Worm (Caenorhabditis elegans) whole organism, midembryonic: Measurements from ENCODE around the gene ZK742.7.

Experiments used
- T22C8.4 ChIP-seq: fragments of 200-800 bp; sonication (Bioruptor generic); IDR thresholded peaks from 2 replicates; pipeline ENCODE4 v1.3.6; 2022; ENCODE audit warnings: missing genetic modification characterization, missing compliant biosample characterization
- cog-1 ChIP-seq: sonication (generic microtip); optimal IDR thresholded peaks from 2 replicates; lab custom pipeline; 2016; ENCODE audit warnings: missing genetic modification characterization, missing compliant biosample characterization
- flt-1 ChIP-seq: fragments of 200-800 bp; sonication (Bioruptor generic); IDR thresholded peaks from 2 replicates; pipeline ENCODE4 v1.3.6; 2022; ENCODE audit warnings: missing genetic modification characterization, missing compliant biosample characterization
- klf-2 ChIP-seq: fragments of 200-800 bp; sonication (Bioruptor generic); conservative IDR thresholded peaks from 2 replicates; pipeline ENCODE4 v1.3.6; 2022; ENCODE audit warnings: missing genetic modification reagents, missing genetic modification characterization, missing compliant biosample characterization
- med-1 ChIP-seq: sonication (generic microtip); optimal IDR thresholded peaks from 2 replicates; lab custom pipeline; 2017; ENCODE audit warnings: missing genetic modification characterization, mild to moderate bottlenecking, missing compliant biosample characterization, antibody characterized with exemption, missing genetic modification reagents; ENCODE audit not compliant: insufficient read depth
- ref-1 ChIP-seq: fragments of 200-800 bp; sonication (Bioruptor generic); conservative IDR thresholded peaks from 2 replicates; pipeline ENCODE4 v1.3.6; 2022; ENCODE audit warnings: missing genetic modification reagents, missing genetic modification characterization, missing compliant biosample characterization
- tab-1 ChIP-seq: fragments of 200-800 bp; sonication (Bioruptor generic); IDR thresholded peaks from 2 replicates; pipeline ENCODE4 v1.3.6; 2022; ENCODE audit warnings: missing genetic modification characterization, missing compliant biosample characterization
- ztf-23 ChIP-seq: fragments of 200-800 bp; sonication (Bioruptor generic); IDR thresholded peaks from 2 replicates; pipeline ENCODE4 v1.3.6; 2022; ENCODE audit warnings: missing genetic modification reagents, missing genetic modification characterization, missing compliant biosample characterization
- ztf-29 ChIP-seq: fragments of 200-800 bp; sonication (Bioruptor generic); IDR thresholded peaks from 2 replicates; pipeline ENCODE4 v1.3.6; 2022; ENCODE audit warnings: missing genetic modification reagents, missing genetic modification characterization, missing compliant biosample characterization

Gene ZK742.7

ce11 chrV:7798079-7798478 lies at the start of gene ZK742.7:
Gene ZK742.7, plus strand, starts transcription at chrV:7798379.
- TF ChIP-seq ztf-23 (GFP tag; lab: Robert Waterston, UW), result no peak
- TF ChIP-seq ztf-29, result no peak
- TF ChIP-seq med-1 (GFP tag; lab: Kevin White, UChicago), result no peak
- no peak for TF ChIP-seq klf-2 (GFP tag; lab: Robert Waterston, UW)
- no peak for TF ChIP-seq tab-1 (GFP tag; lab: Robert Waterston, UW)
- TF ChIP-seq ref-1 (GFP tag; lab: Robert Waterston, UW), result no peak
- no peak for TF ChIP-seq cog-1 (tag; lab: Kevin White, UChicago)
- TF ChIP-seq T22C8.4 (GFP tag; lab: Robert Waterston, UW), result no peak
- TF ChIP-seq flt-1 (GFP tag; lab: Robert Waterston, UW), result no peak

- no peak for TF ChIP-seq T22C8.4 (GFP tag; lab: Robert Waterston, UW)
- TF ChIP-seq flt-1 (GFP tag; lab: Robert Waterston, UW), result no peak
- no peak for TF ChIP-seq ztf-29
- no peak for TF ChIP-seq cog-1 (tag; lab: Kevin White, UChicago)
- TF ChIP-seq tab-1 (GFP tag; lab: Robert Waterston, UW), result no peak
- TF ChIP-seq ztf-23 (GFP tag; lab: Robert Waterston, UW), result no peak
Measured at ce11 chrV:7749708-7750107, 48.5 kb upstream of the ZK742.7 start.

- no peak for TF ChIP-seq T22C8.4 (GFP tag; lab: Robert Waterston, UW)
- TF ChIP-seq tab-1 (GFP tag; lab: Robert Waterston, UW), result no peak
- TF ChIP-seq cog-1 (tag; lab: Kevin White, UChicago), result no peak
- no peak for TF ChIP-seq ztf-23 (GFP tag; lab: Robert Waterston, UW)
Measured at ce11 chrV:7754557-7754956, 43.6 kb upstream of the ZK742.7 start, which contains the start of gene T05B11.4. Gene T05B11.4, minus strand, starts transcription at chrV:7754657.

- TF ChIP-seq flt-1 (GFP tag; lab: Robert Waterston, UW) (no peak), ztf-29 (no peak), ref-1 (GFP tag; lab: Robert Waterston, UW) (no peak), T22C8.4 (GFP tag; lab: Robert Waterston, UW) (no peak), klf-2 (GFP tag; lab: Robert Waterston, UW) (no peak), med-1 (GFP tag; lab: Kevin White, UChicago) (no peak), ztf-23 (GFP tag; lab: Robert Waterston, UW) (no peak), cog-1 (tag; lab: Kevin White, UChicago) (no peak), tab-1 (GFP tag; lab: Robert Waterston, UW) (no peak)
Measured at ce11 chrV:7755991-7756390, 42.2 kb upstream of the ZK742.7 start.

DNA sequence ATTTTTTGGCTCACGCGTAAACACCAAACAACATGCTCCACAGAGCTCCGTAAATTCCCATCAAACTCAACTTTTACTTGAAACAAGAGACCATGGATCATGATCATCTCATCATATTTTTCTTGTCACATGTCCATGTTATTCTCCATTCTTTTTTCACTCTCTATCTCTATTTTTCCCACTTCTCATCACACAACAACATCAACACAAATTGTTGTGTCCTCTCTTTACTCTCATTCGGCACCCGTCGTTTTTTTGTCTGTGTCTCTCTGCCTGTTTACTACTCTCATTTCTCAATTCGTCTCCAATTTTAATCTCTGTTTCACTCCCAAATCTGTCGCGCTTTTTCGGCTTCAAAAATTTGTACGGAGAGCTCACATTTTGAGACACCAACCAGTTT lies 38.9 kb upstream of the ZK742.7 start:
- TF ChIP-seq tab-1 (GFP tag; lab: Robert Waterston, UW), result no peak
- TF ChIP-seq ztf-23 (GFP tag; lab: Robert Waterston, UW), result no peak
- no peak for TF ChIP-seq klf-2 (GFP tag; lab: Robert Waterston, UW)
- TF ChIP-seq flt-1 (GFP tag; lab: Robert Waterston, UW), result no peak
- no peak for TF ChIP-seq med-1 (GFP tag; lab: Kevin White, UChicago)

DNA sequence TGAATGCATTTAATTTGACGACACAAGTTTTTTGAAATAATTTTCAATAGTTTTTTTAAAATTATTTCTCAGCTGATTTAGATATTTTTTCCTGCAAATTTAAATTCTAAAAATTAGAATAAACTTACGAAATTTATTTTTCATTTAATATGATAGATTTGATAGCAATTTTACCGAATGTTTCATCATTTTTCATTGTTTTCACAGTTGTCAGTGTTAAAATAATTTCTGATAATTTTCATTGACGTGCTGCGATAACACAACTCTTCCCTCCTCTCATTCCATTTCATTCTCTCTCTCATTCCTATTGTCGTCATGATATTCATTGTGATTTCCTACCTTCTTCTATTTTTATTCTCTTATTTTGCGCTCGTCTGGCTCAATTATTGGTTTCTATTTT lies 38.0 kb upstream of the ZK742.7 start, which contains the start of gene hint-3:
TSS of gene hint-3 (plus strand) at position 301 of the 400 bp plus-strand sequence.
- TF ChIP-seq ztf-23 (GFP tag; lab: Robert Waterston, UW), result no peak
- TF ChIP-seq T22C8.4 (GFP tag; lab: Robert Waterston, UW), result no peak
- no peak for TF ChIP-seq med-1 (GFP tag; lab: Kevin White, UChicago)
- no peak for TF ChIP-seq cog-1 (tag; lab: Kevin White, UChicago)
- no peak for TF ChIP-seq ztf-29
- no peak for TF ChIP-seq tab-1 (GFP tag; lab: Robert Waterston, UW)
- no peak for TF ChIP-seq ref-1 (GFP tag; lab: Robert Waterston, UW)

DNA sequence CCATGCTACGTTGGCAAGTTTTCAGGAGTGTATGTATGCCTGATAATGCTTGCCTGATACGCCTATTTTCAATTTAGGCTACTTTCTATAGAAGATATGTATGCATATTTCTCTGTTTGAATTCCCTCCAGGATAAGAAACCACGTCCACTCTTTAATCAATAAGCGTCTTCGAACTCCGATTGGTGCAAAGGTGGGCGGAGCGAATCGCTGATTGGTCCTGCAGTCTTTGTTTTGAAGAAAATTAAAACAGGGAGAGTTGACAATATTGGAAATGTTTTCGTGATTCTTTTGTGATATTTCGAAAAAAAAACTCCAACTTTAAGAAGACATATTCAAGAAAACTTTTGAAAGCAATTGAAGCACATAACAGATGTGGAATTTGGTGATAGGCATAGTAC lies 36.3 kb upstream of the ZK742.7 start:
- TF ChIP-seq tab-1 (GFP tag; lab: Robert Waterston, UW) (no peak), ztf-29 (no peak), med-1 (GFP tag; lab: Kevin White, UChicago) (no peak), klf-2 (GFP tag; lab: Robert Waterston, UW) (no peak), T22C8.4 (GFP tag; lab: Robert Waterston, UW) (no peak), ztf-23 (GFP tag; lab: Robert Waterston, UW) (no peak), flt-1 (GFP tag; lab: Robert Waterston, UW) (no peak), cog-1 (tag; lab: Kevin White, UChicago) (no peak), ref-1 (GFP tag; lab: Robert Waterston, UW) (no peak)

DNA sequence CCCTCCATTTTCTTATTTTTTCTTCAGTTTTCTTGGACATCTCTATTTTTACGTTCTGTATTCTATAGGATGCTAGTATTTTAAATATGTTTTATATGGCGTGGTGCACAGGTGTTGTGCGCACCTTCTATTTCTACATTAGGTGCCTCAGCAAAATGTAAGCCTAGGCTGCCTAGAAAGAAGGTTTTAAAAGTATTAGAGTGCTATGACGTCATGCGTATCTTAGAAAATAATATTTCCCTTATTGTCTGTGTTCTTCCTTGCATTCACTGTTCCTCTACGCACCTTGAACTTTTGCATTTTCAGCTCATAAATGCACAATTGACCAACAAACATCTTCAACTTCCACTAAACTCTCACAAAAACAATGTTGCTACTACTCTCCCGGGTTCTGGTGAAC lies 27.2 kb upstream of the ZK742.7 start, which contains the start of gene frpr-3:
TSS of gene frpr-3 (plus strand) at position 301 of the 400 bp plus-strand sequence.
- TF ChIP-seq flt-1 (GFP tag; lab: Robert Waterston, UW) (no peak), klf-2 (GFP tag; lab: Robert Waterston, UW) (no peak), ref-1 (GFP tag; lab: Robert Waterston, UW) (no peak), cog-1 (tag; lab: Kevin White, UChicago) (no peak), med-1 (GFP tag; lab: Kevin White, UChicago) (no peak), ztf-29 (no peak), T22C8.4 (GFP tag; lab: Robert Waterston, UW) (no peak), tab-1 (GFP tag; lab: Robert Waterston, UW) (no peak), ztf-23 (GFP tag; lab: Robert Waterston, UW) (no peak)

DNA sequence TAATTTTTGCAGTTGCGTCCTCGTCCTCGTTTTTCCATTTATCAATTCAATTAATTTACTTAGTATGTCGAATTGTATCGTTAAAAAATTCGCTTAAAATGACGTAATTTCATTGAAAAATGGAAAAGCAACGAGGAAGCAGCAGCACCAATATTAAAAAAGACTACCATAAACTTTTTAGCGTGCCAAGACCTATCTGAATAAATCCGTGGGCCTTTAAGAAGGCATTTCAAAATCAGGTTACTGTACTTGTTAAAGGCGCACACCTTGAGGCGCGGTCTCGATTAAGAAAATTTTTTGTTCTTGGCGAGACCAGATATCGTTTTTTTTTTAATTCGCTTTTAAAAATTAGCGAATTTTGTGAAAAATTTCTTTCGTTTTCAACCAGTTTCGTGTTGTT lies 24.5 kb upstream of the ZK742.7 start:
- TF ChIP-seq med-1 (GFP tag; lab: Kevin White, UChicago) (no peak), klf-2 (GFP tag; lab: Robert Waterston, UW) (no peak), tab-1 (GFP tag; lab: Robert Waterston, UW) (no peak), flt-1 (GFP tag; lab: Robert Waterston, UW) (no peak), ztf-29 (no peak), T22C8.4 (GFP tag; lab: Robert Waterston, UW) (no peak), cog-1 (tag; lab: Kevin White, UChicago) (no peak), ztf-23 (GFP tag; lab: Robert Waterston, UW) (no peak), ref-1 (GFP tag; lab: Robert Waterston, UW) (no peak)
